Worm (Caenorhabditis elegans) whole organism, L3 larva: ENCODE data around the gene col-142.
A peak's percentile ranks its signal among the peaks of the same experiment; 100 is the strongest.

Source experiments
- R02D3.7 ChIP-seq: fragments of 150-350 bp; optimal IDR thresholded peaks from 2 replicates; lab custom pipeline; 2014; ENCODE audit warnings: missing biosample characterization, missing genetic modification characterization
- ZK546.5 ChIP-seq: sonication (generic microtip); optimal IDR thresholded peaks from 2 replicates; lab custom pipeline; 2017; ENCODE audit warnings: missing biosample characterization, missing genetic modification characterization
- ama-1 ChIP-seq: fragments of 150-350 bp; optimal IDR thresholded peaks from 2 replicates; lab custom pipeline; 2018
- ceh-16 ChIP-seq: sonication (generic microtip); optimal IDR thresholded peaks from 2 replicates; lab custom pipeline; 2017; ENCODE audit warnings: missing biosample characterization, missing genetic modification characterization
- ceh-82 ChIP-seq: fragments of 150-350 bp; optimal IDR thresholded peaks from 2 replicates; lab custom pipeline; 2014; ENCODE audit warnings: missing biosample characterization, missing genetic modification characterization
- ceh-9 ChIP-seq: sonication (generic microtip); optimal IDR thresholded peaks from 2 replicates; lab custom pipeline; 2018; ENCODE audit warnings: missing biosample characterization, missing genetic modification characterization
- daf-12 ChIP-seq: fragments of 150-350 bp; optimal IDR thresholded peaks from 2 replicates; lab custom pipeline; 2014; ENCODE audit warnings: missing biosample characterization, missing genetic modification reagents, missing genetic modification characterization
- egl-27 ChIP-seq: sonication (generic microtip); optimal IDR thresholded peaks from 4 replicates; lab custom pipeline; 2017; ENCODE audit warnings: missing biosample characterization, missing genetic modification reagents, missing genetic modification characterization
- egl-5 ChIP-seq: fragments of 150-350 bp; optimal IDR thresholded peaks from 2 replicates; lab custom pipeline; 2017; ENCODE audit warnings: missing biosample characterization, missing genetic modification reagents, missing genetic modification characterization, inconsistent platforms
- elt-1 ChIP-seq: fragments of 150-350 bp; optimal IDR thresholded peaks from 2 replicates; lab custom pipeline; 2014; ENCODE audit warnings: missing biosample characterization, missing genetic modification characterization
- elt-2 ChIP-seq: sonication (generic microtip); optimal IDR thresholded peaks from 2 replicates; lab custom pipeline; 2016; ENCODE audit warnings: missing genetic modification reagents, mild to moderate bottlenecking, missing genetic modification characterization, missing compliant biosample characterization
- elt-3 ChIP-seq, 3 experiments: fragments of 150-350 bp in 1 of 3; sonication (generic microtip) in 2 of 3; optimal IDR thresholded peaks; 2 replicates in 2 of 3; 4 replicates in 1 of 3; lab custom pipeline; 2014 to 2017; ENCODE audit warnings: missing biosample characterization in 3 of 3, missing genetic modification characterization in 3 of 3
- eor-1 ChIP-seq, 2 experiments: fragments of 150-350 bp; optimal IDR thresholded peaks; 2 replicates each; lab custom pipeline; 2014 to 2018; ENCODE audit warnings: missing biosample characterization in 2 of 2, missing genetic modification characterization in 2 of 2
- fkh-10 ChIP-seq: sonication (generic microtip); optimal IDR thresholded peaks from 2 replicates; lab custom pipeline; 2017; ENCODE audit warnings: missing biosample characterization, missing genetic modification reagents, missing genetic modification characterization
- fos-1 ChIP-seq: fragments of 150-350 bp; optimal IDR thresholded peaks from 2 replicates; lab custom pipeline; 2014; ENCODE audit warnings: missing biosample characterization, missing genetic modification characterization
- jun-1 ChIP-seq: fragments of 150-350 bp; optimal IDR thresholded peaks from 2 replicates; lab custom pipeline; 2014; ENCODE audit warnings: missing biosample characterization, missing genetic modification reagents, missing genetic modification characterization
- lsy-12 ChIP-seq: sonication (generic microtip); optimal IDR thresholded peaks from 2 replicates; lab custom pipeline; 2016; ENCODE audit warnings: mild to moderate bottlenecking, missing genetic modification characterization, missing compliant biosample characterization
- mdl-1 ChIP-seq: fragments of 150-350 bp; optimal IDR thresholded peaks from 2 replicates; lab custom pipeline; 2014; ENCODE audit warnings: missing biosample characterization, missing genetic modification characterization
- mml-1 ChIP-seq: fragments of 150-350 bp; sonication (generic microtip); optimal IDR thresholded peaks from 3 replicates; lab custom pipeline; 2014; ENCODE audit warnings: missing biosample characterization, missing genetic modification characterization
- nfya-1 ChIP-seq: sonication (generic microtip); optimal IDR thresholded peaks from 2 replicates; lab custom pipeline; 2017; ENCODE audit warnings: missing genetic modification characterization, mild to moderate bottlenecking, missing compliant biosample characterization, antibody characterized with exemption, moderate library complexity; ENCODE audit not compliant: insufficient read depth
- nhr-12 ChIP-seq: fragments of 150-350 bp; optimal IDR thresholded peaks from 2 replicates; lab custom pipeline; 2014; ENCODE audit warnings: missing biosample characterization, missing genetic modification characterization
- nhr-237 ChIP-seq: fragments of 150-350 bp; optimal IDR thresholded peaks from 2 replicates; lab custom pipeline; 2014; ENCODE audit warnings: missing biosample characterization, missing genetic modification characterization
- nhr-25 ChIP-seq: sonication (generic microtip); optimal IDR thresholded peaks from 2 replicates; lab custom pipeline; 2017; ENCODE audit warnings: missing biosample characterization, missing genetic modification characterization
- nhr-28 ChIP-seq: fragments of 150-350 bp; optimal IDR thresholded peaks from 2 replicates; lab custom pipeline; 2014; ENCODE audit warnings: missing biosample characterization, missing genetic modification characterization
- nhr-43 ChIP-seq: sonication (generic microtip); optimal IDR thresholded peaks from 2 replicates; lab custom pipeline; 2016; ENCODE audit warnings: mild to moderate bottlenecking, missing genetic modification characterization, missing compliant biosample characterization; ENCODE audit not compliant: poor library complexity, severe bottlenecking
- nhr-67 ChIP-seq: fragments of 150-350 bp; optimal IDR thresholded peaks from 2 replicates; lab custom pipeline; 2014; ENCODE audit warnings: missing biosample characterization, missing genetic modification characterization
- nhr-77 ChIP-seq: fragments of 150-350 bp; optimal IDR thresholded peaks from 2 replicates; lab custom pipeline; 2014; ENCODE audit warnings: missing biosample characterization, missing genetic modification characterization
- pha-4 ChIP-seq: fragments of 150-350 bp; optimal IDR thresholded peaks from 2 replicates; lab custom pipeline; 2014; ENCODE audit warnings: missing biosample characterization, missing genetic modification reagents, missing genetic modification characterization
- pqm-1 ChIP-seq: fragments of 150-350 bp; optimal IDR thresholded peaks from 2 replicates; lab custom pipeline; 2017; ENCODE audit warnings: missing biosample characterization, missing genetic modification characterization, inconsistent platforms
- sea-2 ChIP-seq: fragments of 150-350 bp; sonication (generic microtip); optimal IDR thresholded peaks from 4 replicates; lab custom pipeline; 2014; ENCODE audit warnings: missing biosample characterization, missing genetic modification reagents, missing genetic modification characterization
- skn-1 ChIP-seq: fragments of 150-350 bp; optimal IDR thresholded peaks from 2 replicates; lab custom pipeline; 2014; ENCODE audit warnings: missing biosample characterization, missing genetic modification characterization
- snpc-4 ChIP-seq: fragments of 150-350 bp; optimal IDR thresholded peaks from 2 replicates; lab custom pipeline; 2014; ENCODE audit warnings: missing biosample characterization, missing genetic modification characterization
- unc-62 ChIP-seq: fragments of 150-350 bp; sonication (generic microtip); optimal IDR thresholded peaks from 4 replicates; lab custom pipeline; 2014; ENCODE audit warnings: missing biosample characterization, missing genetic modification reagents, missing genetic modification characterization
- zag-1 ChIP-seq: fragments of 150-350 bp; optimal IDR thresholded peaks from 2 replicates; lab custom pipeline; 2014; ENCODE audit warnings: missing biosample characterization, missing genetic modification characterization
- ztf-11 ChIP-seq: fragments of 150-350 bp; optimal IDR thresholded peaks from 2 replicates; lab custom pipeline; 2014; ENCODE audit warnings: missing biosample characterization, missing genetic modification characterization
- ztf-4 ChIP-seq: fragments of 150-350 bp; optimal IDR thresholded peaks from 2 replicates; lab custom pipeline; 2014; ENCODE audit warnings: missing biosample characterization, missing genetic modification characterization

Gene col-142

DNA sequence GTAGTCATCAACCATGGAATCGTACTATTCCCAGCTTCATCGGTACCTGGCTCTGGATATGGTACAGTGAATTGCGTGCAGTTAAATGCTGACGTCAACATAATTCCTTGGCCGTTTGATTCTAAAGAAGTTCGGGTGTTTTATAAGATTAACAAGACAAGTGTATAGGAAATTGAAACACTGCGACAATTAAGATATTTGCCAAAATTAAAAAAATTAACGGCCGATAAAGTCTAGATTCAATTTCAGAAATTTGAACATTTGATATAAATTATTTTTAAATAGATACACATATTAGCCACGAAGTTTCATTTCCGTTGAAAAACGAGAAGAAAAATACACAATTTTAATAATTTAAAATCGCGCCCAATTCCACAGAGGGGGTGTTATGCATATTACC lies 24.6 kb upstream of the col-142 start, which contains the start of gene dmsr-12:
Gene dmsr-12 (minus strand): TSS at position 101 of the 400 bp plus-strand sequence.
- no peak for TF ChIP-seq jun-1
- TF ChIP-seq snpc-4 = no peak
- no peak for TF ChIP-seq elt-2
- no peak for TF ChIP-seq nhr-12 (tag; lab: Kevin White, UChicago)
- TF ChIP-seq skn-1 (tag; lab: Kevin White, UChicago) = no peak
- no peak for TF ChIP-seq R02D3.7 (tag; lab: Kevin White, UChicago)
- TF ChIP-seq nhr-43 = no peak
- TF ChIP-seq ztf-11 = no peak
- no peak for TF ChIP-seq egl-5 (tag; lab: Kevin White, UChicago)
- TF ChIP-seq elt-3 (tag; optimal IDR thresholded peaks at IDR 0.05; lab: Kevin White, UChicago) = no peak
- TF ChIP-seq daf-12 (tag; lab: Kevin White, UChicago) = no peak

ce11 chrV:6808962-6809361 lies 22.0 kb upstream of the col-142 start, which contains the start of gene dmsr-16:
dmsr-16 (minus strand) TSS chrV:6809062.
- no peak for TF ChIP-seq egl-5 (tag; lab: Kevin White, UChicago)
- no peak for TF ChIP-seq ZK546.5
- TF ChIP-seq zag-1 (tag; lab: Kevin White, UChicago) = no peak
- TF ChIP-seq mdl-1 (tag; lab: Kevin White, UChicago) = no peak
- TF ChIP-seq skn-1 (tag; lab: Kevin White, UChicago) = no peak
- no peak for TF ChIP-seq elt-3 (tag; optimal IDR thresholded peaks at IDR 0.05; lab: Kevin White, UChicago)
- no peak for TF ChIP-seq eor-1 (tag; optimal IDR thresholded peaks at IDR 0.05; lab: Kevin White, UChicago)
- no peak for TF ChIP-seq mml-1 (tag; lab: Kevin White, UChicago)
- TF ChIP-seq nhr-237 = no peak
- TF ChIP-seq sea-2 (GFP tag; lab: Kevin White, UChicago) = no peak
- TF ChIP-seq nhr-77 (tag; lab: Kevin White, UChicago) = no peak
- TF ChIP-seq pha-4 (tag; lab: Kevin White, UChicago) = no peak
- no peak for TF ChIP-seq nhr-67 (tag; lab: Kevin White, UChicago)
- no peak for TF ChIP-seq pqm-1 (tag; lab: Kevin White, UChicago)
- TF ChIP-seq egl-27 = no peak
- TF ChIP-seq daf-12 (tag; lab: Kevin White, UChicago) = no peak
- TF ChIP-seq ama-1 = no peak
- TF ChIP-seq jun-1 = no peak
- no peak for TF ChIP-seq nhr-28 (tag; lab: Kevin White, UChicago)

DNA sequence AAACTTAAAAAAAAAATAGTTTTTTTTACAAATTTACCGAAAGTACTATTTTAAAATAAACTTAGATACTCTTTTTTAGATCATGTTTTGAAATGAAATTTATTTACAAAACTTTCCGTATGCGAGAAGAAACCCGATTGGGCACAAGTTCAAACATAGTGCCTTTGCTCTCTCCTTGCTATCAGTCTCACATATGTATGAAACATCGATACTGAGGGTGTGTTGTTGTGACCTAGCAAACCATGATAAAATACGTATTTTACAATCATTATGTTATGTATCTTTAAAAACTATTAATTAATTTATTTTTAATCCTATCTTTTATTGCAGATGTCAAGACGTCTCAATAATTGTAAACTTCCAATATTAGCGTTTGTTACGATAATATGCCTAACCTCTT lies 20.9 kb upstream of the col-142 start:
- no peak for TF ChIP-seq unc-62 (GFP tag; lab: Kevin White, UChicago)
- no peak for TF ChIP-seq nhr-43
- TF ChIP-seq elt-2 = peak; percentile 54
- TF ChIP-seq ceh-16 = no peak
- no peak for TF ChIP-seq jun-1
- peak; percentile 21 for TF ChIP-seq pqm-1 (tag; lab: Kevin White, UChicago)
- TF ChIP-seq nhr-237 = no peak
- peak; percentile 11 for TF ChIP-seq pha-4 (tag; lab: Kevin White, UChicago)
- no peak for TF ChIP-seq ztf-4
- no peak for TF ChIP-seq nfya-1
- TF ChIP-seq, all 47 proteins: peak for 3

ce11 chrV:6811863-6812262 lies 19.1 kb upstream of the col-142 start:
- TF ChIP-seq fkh-10 (GFP tag; lab: Kevin White, UChicago) (no peak), pqm-1 (tag; lab: Kevin White, UChicago) (peak; percentile 77), R02D3.7 (tag; lab: Kevin White, UChicago) (no peak), fos-1 (tag; lab: Kevin White, UChicago) (no peak), nhr-43 (no peak), unc-62 (GFP tag; lab: Kevin White, UChicago) (no peak), elt-2 (peak; percentile 77)

- TF ChIP-seq ceh-82 (no peak), elt-2 (no peak), ztf-11 (no peak), nhr-43 (no peak), ceh-9 (no peak), eor-1 (tag; optimal IDR thresholded peaks at IDR 0.05; lab: Kevin White, UChicago) (no peak), nfya-1 (no peak), egl-5 (tag; lab: Kevin White, UChicago) (no peak), lsy-12 (tag; lab: Kevin White, UChicago) (no peak), zag-1 (tag; lab: Kevin White, UChicago) (no peak), nhr-237 (no peak), ceh-16 (no peak), skn-1 (tag; lab: Kevin White, UChicago) (no peak), fos-1 (tag; lab: Kevin White, UChicago) (no peak), nhr-67 (tag; lab: Kevin White, UChicago) (no peak), mdl-1 (tag; lab: Kevin White, UChicago) (no peak), nhr-25 (tag; lab: Kevin White, UChicago) (no peak), elt-1 (tag; lab: Kevin White, UChicago) (no peak), nhr-12 (tag; lab: Kevin White, UChicago) (no peak)
Observed at ce11 chrV:6813862-6814261, 17.1 kb upstream of the col-142 start.
